Worm (Caenorhabditis elegans) whole organism, late embryonic: ENCODE results near the gene str-18.
A peak's percentile ranks its signal among the peaks of the same experiment; 100 is the strongest.

ENCODE experiments used
- ceh-18 ChIP-seq: sonication (generic microtip); optimal IDR thresholded peaks from 2 replicates; lab custom pipeline; 2016; ENCODE audit warnings: missing genetic modification characterization, missing compliant biosample characterization
- ceh-6 ChIP-seq: fragments of 200-800 bp; sonication (Bioruptor generic); optimal IDR thresholded peaks from 2 replicates; lab custom pipeline; 2018; ENCODE audit warnings: mild to moderate bottlenecking, missing genetic modification characterization, missing compliant biosample characterization
- ceh-9 ChIP-seq: sonication (generic microtip); optimal IDR thresholded peaks from 2 replicates; lab custom pipeline; 2016; ENCODE audit warnings: mild to moderate bottlenecking, missing genetic modification characterization, inconsistent platforms, missing compliant biosample characterization
- elt-2 ChIP-seq: sonication (generic microtip); optimal IDR thresholded peaks from 2 replicates; lab custom pipeline; 2016; ENCODE audit warnings: missing genetic modification reagents, missing genetic modification characterization, missing compliant biosample characterization
- fax-1 ChIP-seq: sonication (generic microtip); optimal IDR thresholded peaks from 2 replicates; lab custom pipeline; 2016; ENCODE audit warnings: missing genotype, missing genetic modification characterization, missing compliant biosample characterization
- pha-2 ChIP-seq: sonication (generic microtip); optimal IDR thresholded peaks from 2 replicates; lab custom pipeline; 2017; ENCODE audit warnings: mild to moderate bottlenecking, missing genetic modification characterization, missing compliant biosample characterization
- rnt-1 ChIP-seq: sonication (generic microtip); optimal IDR thresholded peaks from 2 replicates; lab custom pipeline; 2016; ENCODE audit warnings: missing genetic modification characterization, missing compliant biosample characterization
- sox-4 ChIP-seq: sonication (generic microtip); optimal IDR thresholded peaks from 2 replicates; lab custom pipeline; 2017; ENCODE audit warnings: mild to moderate bottlenecking, missing genetic modification characterization, inconsistent platforms, missing compliant biosample characterization
- tbx-2 ChIP-seq: sonication (generic microtip); optimal IDR thresholded peaks from 2 replicates; lab custom pipeline; 2016; ENCODE audit warnings: missing genetic modification characterization, missing compliant biosample characterization
- unc-42 ChIP-seq: sonication (generic microtip); optimal IDR thresholded peaks from 2 replicates; lab custom pipeline; 2016; ENCODE audit warnings: missing genotype, missing genetic modification characterization, missing compliant biosample characterization
- zip-5 ChIP-seq: sonication (generic microtip); optimal IDR thresholded peaks from 2 replicates; lab custom pipeline; 2016; ENCODE audit warnings: missing genetic modification characterization, missing compliant biosample characterization
- ztf-16 ChIP-seq: sonication (generic microtip); optimal IDR thresholded peaks from 2 replicates; lab custom pipeline; 2017; ENCODE audit warnings: missing genetic modification characterization, missing compliant biosample characterization

- TF ChIP-seq sox-4 (tag; lab: Kevin White, UChicago) (no peak), ceh-18 (peak; percentile 32), pha-2 (tag; lab: Kevin White, UChicago) (no peak), elt-2 (tag; lab: Kevin White, UChicago) (peak; percentile 54), fax-1 (tag; lab: Kevin White, UChicago) (no peak), tbx-2 (tag; lab: Kevin White, UChicago) (no peak), ceh-9 (no peak), ztf-16 (peak; percentile 10), rnt-1 (tag; lab: Kevin White, UChicago) (no peak), ceh-6 (GFP tag; lab: Kevin White, UChicago) (no peak), unc-42 (tag; lab: Kevin White, UChicago) (peak; percentile 76), zip-5 (tag; lab: Kevin White, UChicago) (no peak)
Observed at ce11 chrV:15766122-15766594, 24.4 kb upstream of the str-18 start, which contains the start of the genes haf-3 and F57A10.2.
